Fruit fly (Drosophila melanogaster): ENCODE results near the gene btn.

btn gene

DNA sequence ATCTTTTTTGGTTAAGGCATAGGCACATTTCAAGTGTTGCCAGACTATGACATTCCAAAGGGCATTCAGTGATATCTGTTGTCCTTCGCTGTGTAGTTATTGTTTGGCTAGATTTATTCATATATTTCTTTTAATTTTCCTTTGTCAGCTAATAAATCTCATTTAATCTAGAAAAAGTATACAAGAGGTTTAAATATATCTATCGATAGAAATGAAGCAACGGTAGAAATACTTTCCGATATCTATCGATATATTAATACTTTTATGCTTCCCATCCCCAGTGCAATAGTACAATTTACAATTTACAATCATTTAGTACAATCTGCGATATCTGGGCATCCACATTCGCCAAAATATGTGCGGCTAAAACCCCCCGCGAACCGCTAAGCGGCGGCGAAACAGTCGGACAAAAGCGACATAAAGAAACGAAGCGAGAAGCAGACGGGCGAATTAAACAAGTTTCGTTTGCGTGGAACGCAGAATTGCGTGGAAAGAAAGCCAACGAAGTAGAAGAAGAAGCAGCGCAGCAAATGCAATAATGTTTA, 1.1 kb upstream of the btn start, which contains the start of gene Efa6 (continued):
- TF ChIP-seq row (GFP tag; IDR thresholded peaks at IDR 0.05) (peak; percentile 52), Gug (GFP tag; IDR thresholded peaks at IDR 0.05) (no peak), sqz (GFP tag; optimal IDR thresholded peaks at IDR 0.05) (no peak), CG12155 (GFP tag; optimal IDR thresholded peaks at IDR 0.05) (peak; percentile 63), CG17328 (GFP tag; IDR thresholded peaks at IDR 0.05) (no peak), CG2129 (GFP tag; IDR thresholded peaks at IDR 0.05; ENCODE audit: partially characterized antibody) (peak; percentile 94), tna (GFP tag; IDR thresholded peaks at IDR 0.05; ENCODE audit: partially characterized antibody) (peak; percentile 70), pho (GFP tag; optimal IDR thresholded peaks at IDR 0.05) (no peak), exex (tag; optimal IDR thresholded peaks at IDR 0.05) (peak; percentile 48), Asciz (GFP tag; optimal IDR thresholded peaks at IDR 0.05) (no peak), btn (GFP tag; optimal IDR thresholded peaks at IDR 0.05) (no peak), CG1024 (GFP tag; IDR thresholded peaks at IDR 0.05) (no peak), Dad (GFP tag; optimal IDR thresholded peaks at IDR 0.05) (peak; percentile 14), CG6765 (GFP tag; optimal IDR thresholded peaks at IDR 0.05) (peak; percentile 11), wdn (GFP tag; IDR thresholded peaks at IDR 0.05) (no peak), CG1792 (GFP tag; optimal IDR thresholded peaks at IDR 0.05) (no peak), CG6683 (GFP tag; optimal IDR thresholded peaks at IDR 0.05) (no peak), hbn (GFP tag; IDR thresholded peaks at IDR 0.05; ENCODE audit: partially characterized antibody) (peak; percentile 94), CG15011 (GFP tag; optimal IDR thresholded peaks at IDR 0.05) (no peak), B-H2 (GFP tag; optimal IDR thresholded peaks at IDR 0.05) (peak; percentile 55), CG12104 (GFP tag; optimal IDR thresholded peaks at IDR 0.05) (peak; percentile 31), TFAM (GFP tag; optimal IDR thresholded peaks at IDR 0.05) (no peak), Opbp (GFP tag; IDR thresholded peaks at IDR 0.05; ENCODE audit: partially characterized antibody) (peak; percentile 86; the same call in 1 of the 3 replicates), E2f2 (GFP tag; IDR thresholded peaks at IDR 0.05) (peak; percentile 91), CG33213 (GFP tag; optimal IDR thresholded peaks at IDR 0.05) (no peak), CG34376 (GFP tag; optimal IDR thresholded peaks at IDR 0.05) (peak; percentile 65), ci (GFP tag; IDR thresholded peaks at IDR 0.05) (peak; percentile 36; the same call in 1 of the 3 replicates), sima (GFP tag; optimal IDR thresholded peaks at IDR 0.05) (no peak), CG7357 (GFP tag; IDR thresholded peaks at IDR 0.05) (no peak), CG15073 (GFP tag; optimal IDR thresholded peaks at IDR 0.05) (no peak), MBD-R2 (GFP tag; IDR thresholded peaks at IDR 0.05) (peak; percentile 54), Awh (GFP tag; IDR thresholded peaks at IDR 0.05) (no peak), sd (tag; optimal IDR thresholded peaks at IDR 0.05) (peak; percentile 79), crc (GFP tag; optimal IDR thresholded peaks at IDR 0.05) (no peak), CG11560 (tag; IDR thresholded peaks at IDR 0.05) (peak; percentile 37; the same call in 1 of the 3 replicates), Blimp-1 (GFP tag; optimal IDR thresholded peaks at IDR 0.05) (peak; percentile 33), Hey (tag; optimal IDR thresholded peaks at IDR 0.05) (no peak), fd64A (GFP tag; optimal IDR thresholded peaks at IDR 0.05) (no peak), CG30431 (GFP tag; optimal IDR thresholded peaks at IDR 0.05) (no peak), mld (GFP tag; IDR thresholded peaks at IDR 0.05; ENCODE audit: partially characterized antibody) (peak; percentile 86; the same call in 2 of the 3 replicates), vfl (GFP tag; optimal IDR thresholded peaks at IDR 0.05) (no peak), HmgD (GFP tag; optimal IDR thresholded peaks at IDR 0.05) (no peak), CG7963 (GFP tag; IDR thresholded peaks at IDR 0.05; ENCODE audit: partially characterized antibody) (peak; percentile 85), CG10209 (GFP tag; optimal IDR thresholded peaks at IDR 0.05) (peak; percentile 36), Sry-β (GFP tag; optimal IDR thresholded peaks at IDR 0.05) (no peak), CG1529 (GFP tag; optimal IDR thresholded peaks at IDR 0.05) (no peak), danr (GFP tag; IDR thresholded peaks at IDR 0.05) (no peak), Pdp1 (GFP tag; optimal IDR thresholded peaks at IDR 0.05) (peak in 1 of 2 experiments; percentile 54), dysf (GFP tag; IDR thresholded peaks at IDR 0.05) (no peak), klu (GFP tag; IDR thresholded peaks at IDR 0.05) (no peak)

Measured in whole organism, embryonic.